Fruit fly (Drosophila melanogaster): ENCODE results near the gene Hsc70-1.
A peak's percentile ranks its signal among the peaks of the same experiment; 100 is the strongest.

Hsc70-1 gene

dm6 chr3L:13938470-13939150 is 35.3 kb upstream of the Hsc70-1 start (continued):
- TF ChIP-seq vfl (GFP tag; optimal IDR thresholded peaks at IDR 0.05), result peak; percentile 69
- TF ChIP-seq org-1 (GFP tag; optimal IDR thresholded peaks at IDR 0.05), result peak; percentile 90
- TF ChIP-seq CG15073 (GFP tag; optimal IDR thresholded peaks at IDR 0.05), result no peak
- no peak for TF ChIP-seq CG2199 (GFP tag; IDR thresholded peaks at IDR 0.05)
- peak; percentile 68 for TF ChIP-seq stc (GFP tag; IDR thresholded peaks at IDR 0.05)
- TF ChIP-seq PHDP (tag; optimal IDR thresholded peaks at IDR 0.05), result peak; percentile 86
- peak; percentile 49 for TF ChIP-seq CG2202 (tag; optimal IDR thresholded peaks at IDR 0.05)
- TF ChIP-seq CG10274 (GFP tag; optimal IDR thresholded peaks at IDR 0.05), result peak; percentile 82
- TF ChIP-seq CG1602 (GFP tag; optimal IDR thresholded peaks at IDR 0.05), result peak; percentile 87
- TF ChIP-seq pho (GFP tag; optimal IDR thresholded peaks at IDR 0.05), result peak; percentile 92
- TF ChIP-seq aop (GFP tag; IDR thresholded peaks at IDR 0.05), result no peak
- TF ChIP-seq CG7271 (tag; optimal IDR thresholded peaks at IDR 0.05), result no peak
- peak; percentile 74 for TF ChIP-seq CG8281 (tag; optimal IDR thresholded peaks at IDR 0.05)
- no peak for TF ChIP-seq otp (GFP tag; IDR thresholded peaks at IDR 0.05)
- TF ChIP-seq CG14050 (GFP tag; IDR thresholded peaks at IDR 0.05), result no peak; the same call in 2 of the 3 replicates
- peak; percentile 88 for TF ChIP-seq btn (GFP tag; optimal IDR thresholded peaks at IDR 0.05)
- peak; percentile 77 for TF ChIP-seq kni (GFP tag; optimal IDR thresholded peaks at IDR 0.05)
- TF ChIP-seq zfh2 (GFP tag; optimal IDR thresholded peaks at IDR 0.05), result peak; percentile 84
- peak in 1 of 2 experiments; percentile 65 for TF ChIP-seq insv (GFP tag; optimal IDR thresholded peaks at IDR 0.05)
- TF ChIP-seq grau (tag; optimal IDR thresholded peaks at IDR 0.05), result peak; percentile 91
- peak; percentile 73 for TF ChIP-seq CG8388 (GFP tag; optimal IDR thresholded peaks at IDR 0.05)
- TF ChIP-seq Sry-δ (GFP tag; optimal IDR thresholded peaks at IDR 0.05), result peak; percentile 56
- peak; percentile 88 for TF ChIP-seq danr (GFP tag; IDR thresholded peaks at IDR 0.05)
- peak; percentile 91 for TF ChIP-seq Atf-2 (GFP tag; optimal IDR thresholded peaks at IDR 0.05)
- peak; percentile 59; the same call in 2 of the 3 replicates for TF ChIP-seq CG11093 (GFP tag; IDR thresholded peaks at IDR 0.05)
- TF ChIP-seq Meics (GFP tag; optimal IDR thresholded peaks at IDR 0.05), result no peak
- TF ChIP-seq wor (GFP tag; IDR thresholded peaks at IDR 0.05), result no peak; the same call in none of the 2 replicates
- TF ChIP-seq HmgZ (tag; optimal IDR thresholded peaks at IDR 0.05), result peak; percentile 69
- TF ChIP-seq grn (GFP tag; optimal IDR thresholded peaks at IDR 0.05), result peak; percentile 83
- peak; percentile 67 for TF ChIP-seq CG3838 (GFP tag; optimal IDR thresholded peaks at IDR 0.05)
- peak; percentile 93 for TF ChIP-seq CG13624 (GFP tag; optimal IDR thresholded peaks at IDR 0.05)
- TF ChIP-seq ato (GFP tag; IDR thresholded peaks at IDR 0.05; ENCODE audit: partially characterized antibody), result no peak
- TF ChIP-seq hkb (optimal IDR thresholded peaks at IDR 0.05), result no peak
- peak; percentile 76 for TF ChIP-seq hkb (GFP tag; IDR thresholded peaks at IDR 0.05)
- peak; percentile 85 for TF ChIP-seq repo (GFP tag; optimal IDR thresholded peaks at IDR 0.05)
- peak; percentile 86 for TF ChIP-seq fd96Cb (tag; optimal IDR thresholded peaks at IDR 0.05)
- peak; percentile 51 to 59 for TF ChIP-seq Trl (optimal IDR thresholded peaks at IDR 0.05)
- peak; percentile 68 for TF ChIP-seq Trl (GFP tag; optimal IDR thresholded peaks at IDR 0.05)
- TF ChIP-seq Sox100B (GFP tag; optimal IDR thresholded peaks at IDR 0.05), result peak; percentile 96
- peak; percentile 92 for TF ChIP-seq odd (GFP tag; optimal IDR thresholded peaks at IDR 0.05)
- no peak for TF ChIP-seq pita (GFP tag; optimal IDR thresholded peaks at IDR 0.05)
- TF ChIP-seq gsb-n (tag; optimal IDR thresholded peaks at IDR 0.05), result peak; percentile 27
- no peak for TF ChIP-seq pros (GFP tag; optimal IDR thresholded peaks at IDR 0.05)
- TF ChIP-seq CG10147 (GFP tag; optimal IDR thresholded peaks at IDR 0.05), result peak; percentile 92
- peak; percentile 82 for TF ChIP-seq maf-S (GFP tag; optimal IDR thresholded peaks at IDR 0.05)
- TF ChIP-seq mirr (GFP tag; optimal IDR thresholded peaks at IDR 0.05), result peak; percentile 81
- TF ChIP-seq hth (optimal IDR thresholded peaks at IDR 0.05), result no peak
- TF ChIP-seq Gsc (GFP tag; IDR thresholded peaks at IDR 0.05), result no peak
- peak; percentile 69; the same call in 1 of the 2 replicates for TF ChIP-seq CG3847 (GFP tag; IDR thresholded peaks at IDR 0.05)
- peak; percentile 89 for TF ChIP-seq da (GFP tag; optimal IDR thresholded peaks at IDR 0.05)
- peak; percentile 77 for TF ChIP-seq dm (GFP tag; optimal IDR thresholded peaks at IDR 0.05)
- TF ChIP-seq rib (GFP tag; IDR thresholded peaks at IDR 0.05), result no peak

Measured in whole organism, embryonic.